Worm (Caenorhabditis elegans): Measurements from ENCODE around the gene nhr-41.

Gene nhr-41

ce11 chrIV:1371300-1371699, 14.7 kb upstream of the nhr-41 start:
- TF ChIP-seq rnt-1 (tag; optimal IDR thresholded peaks at IDR 0.05) (peak; percentile 3), pros-1 (tag; optimal IDR thresholded peaks at IDR 0.05) (no peak), sox-4 (tag; optimal IDR thresholded peaks at IDR 0.05) (no peak), nfya-1 (tag; optimal IDR thresholded peaks at IDR 0.05) (no peak), fkh-10 (GFP tag; optimal IDR thresholded peaks at IDR 0.05) (no peak), ceh-19 (GFP tag; optimal IDR thresholded peaks at IDR 0.05) (no peak), F13H6.1 (tag; optimal IDR thresholded peaks at IDR 0.05) (peak; percentile 5)

- TF ChIP-seq ceh-2 (tag; optimal IDR thresholded peaks at IDR 0.05): no peak
- TF ChIP-seq pros-1 (tag; optimal IDR thresholded peaks at IDR 0.05): no peak
These were observed 10.7 kb upstream of the nhr-41 start for ce11 chrIV:1375289-1375688.

- TF ChIP-seq hlh-13 (GFP tag; optimal IDR thresholded peaks at IDR 0.05): peak; percentile 23
- no peak for TF ChIP-seq K02D7.2 (tag; optimal IDR thresholded peaks at IDR 0.05)
- no peak for TF ChIP-seq K09A11.1 (tag; optimal IDR thresholded peaks at IDR 0.05; ENCODE audit: insufficient read depth)
- no peak for TF ChIP-seq mec-3 (tag; optimal IDR thresholded peaks at IDR 0.05; ENCODE audit: borderline replicate concordance)
- no peak for TF ChIP-seq C08G9.2 (tag; optimal IDR thresholded peaks at IDR 0.05)
- 0 out of 2 replicates have a peak, but pooled peaks have one; percentile 4 for TF ChIP-seq unc-3 (GFP tag; conservative IDR thresholded peaks at IDR 0.05)
- no peak for TF ChIP-seq unc-3 (tag; optimal IDR thresholded peaks at IDR 0.05)
- TF ChIP-seq ceh-6 (GFP tag; optimal IDR thresholded peaks at IDR 0.05): peak; percentile 41
These were observed 8.3 kb upstream of the nhr-41 start for ce11 chrIV:1377699-1378098.

- TF ChIP-seq elt-2 (tag; optimal IDR thresholded peaks at IDR 0.05) (peak; percentile 92), gmeb-2 (tag; optimal IDR thresholded peaks at IDR 0.05) (no peak), sdc-2 (tag; optimal IDR thresholded peaks at IDR 0.05) (no peak)
These were observed 7.1 kb upstream of the nhr-41 start for ce11 chrIV:1378954-1379353.

- TF ChIP-seq C38D4.7 (GFP tag; optimal IDR thresholded peaks at IDR 0.05) (no peak), sox-2 (GFP tag; IDR thresholded peaks at IDR 0.05) (peak; percentile 6; the same call in 1 of the 2 replicates)
These were observed 5.7 kb upstream of the nhr-41 start for ce11 chrIV:1380350-1380749.

ce11 chrIV:1381596-1382274, 4.3 kb upstream of the nhr-41 start:
- TF ChIP-seq ets-4 (tag; optimal IDR thresholded peaks at IDR 0.05): no peak
- TF ChIP-seq sox-2 (GFP tag; IDR thresholded peaks at IDR 0.05): no peak
- TF ChIP-seq ttx-3 (tag; optimal IDR thresholded peaks at IDR 0.05): no peak
- no peak for TF ChIP-seq pag-3 (tag; optimal IDR thresholded peaks at IDR 0.05; ENCODE audit: borderline replicate concordance)
- TF ChIP-seq elt-4 (tag; optimal IDR thresholded peaks at IDR 0.05): no peak
- TF ChIP-seq ref-2 (tag; optimal IDR thresholded peaks at IDR 0.05): no peak
- TF ChIP-seq rnt-1 (tag; optimal IDR thresholded peaks at IDR 0.05): no peak
- TF ChIP-seq ama-1 (optimal IDR thresholded peaks at IDR 0.05): no peak
- no peak for TF ChIP-seq npax-4 (tag; optimal IDR thresholded peaks at IDR 0.05)
- TF ChIP-seq unc-55 (GFP tag; optimal IDR thresholded peaks at IDR 0.05): no peak
- TF ChIP-seq ceh-22 (tag; optimal IDR thresholded peaks at IDR 0.05): no peak
- TF ChIP-seq ceh-14 (tag; optimal IDR thresholded peaks at IDR 0.05): no peak
- TF ChIP-seq ahr-1 (tag; optimal IDR thresholded peaks at IDR 0.05): no peak
- no peak for TF ChIP-seq F13H6.1 (tag; optimal IDR thresholded peaks at IDR 0.05)
- no peak for TF ChIP-seq gmeb-2 (tag; optimal IDR thresholded peaks at IDR 0.05)
- no peak for TF ChIP-seq lim-6 (tag; optimal IDR thresholded peaks at IDR 0.05)
- TF ChIP-seq C38D4.7 (GFP tag; optimal IDR thresholded peaks at IDR 0.05): no peak
- no peak for TF ChIP-seq elt-2 (tag; optimal IDR thresholded peaks at IDR 0.05)
- TF ChIP-seq unc-3 (GFP tag; conservative IDR thresholded peaks at IDR 0.05): no peak
- no peak for TF ChIP-seq unc-3 (tag; optimal IDR thresholded peaks at IDR 0.05)

All from whole organism, late embryonic.